Worm (Caenorhabditis elegans) whole organism, young adult: ENCODE measurements around the gene her-1.

ENCODE experiments used
- B0035.1 ChIP-seq: sonication (generic microtip); optimal IDR thresholded peaks from 2 replicates; lab custom pipeline; 2016; ENCODE audit warnings: missing genetic modification characterization, mild to moderate bottlenecking, missing compliant biosample characterization, missing genotype, missing genetic modification reagents
- D2030.7 ChIP-seq: fragments of 200-800 bp; sonication (Bioruptor generic); IDR thresholded peaks from 2 replicates; pipeline ENCODE4 v1.3.6; 2022; ENCODE audit warnings: missing genetic modification reagents, missing genetic modification characterization, missing compliant biosample characterization
- F23B12.7 ChIP-seq: sonication (generic microtip); optimal IDR thresholded peaks from 2 replicates; lab custom pipeline; 2017; ENCODE audit warnings: missing genetic modification characterization, mild to moderate bottlenecking, missing compliant biosample characterization, antibody characterized with exemption, moderate library complexity; ENCODE audit not compliant: insufficient read depth
- F55B11.4 ChIP-seq: sonication (generic microtip); optimal IDR thresholded peaks from 2 replicates; lab custom pipeline; 2016; ENCODE audit warnings: missing compliant biosample characterization, missing genetic modification characterization, borderline replicate concordance; ENCODE audit not compliant: insufficient read depth
- F57A8.1 ChIP-seq: fragments of 200-800 bp; sonication (Bioruptor generic); optimal IDR thresholded peaks from 2 replicates; lab custom pipeline; 2018; ENCODE audit warnings: mild to moderate bottlenecking, missing genetic modification characterization, moderate library complexity, missing compliant biosample characterization
- Y79H2A.3 ChIP-seq: fragments of 200-800 bp; sonication (Bioruptor generic); conservative IDR thresholded peaks from 2 replicates; pipeline ENCODE4 v1.3.6; 2022; ENCODE audit warnings: missing genetic modification reagents, missing genetic modification characterization, missing compliant biosample characterization
- ZK185.1 ChIP-seq: sonication (generic microtip); optimal IDR thresholded peaks from 2 replicates; lab custom pipeline; 2016; ENCODE audit warnings: mild to moderate bottlenecking, missing genetic modification characterization, missing compliant biosample characterization; ENCODE audit not compliant: poor library complexity, severe bottlenecking
- ama-1 ChIP-seq, 3 experiments: fragments of 150-350 bp in 1 of 3; sonication (generic microtip) in 2 of 3; optimal IDR thresholded peaks; 2 replicates each; lab custom pipeline; 2014 to 2018; ENCODE audit warnings: missing biosample characterization in 2 of 3, missing genetic modification characterization in 2 of 3, missing genetic modification reagents in 2 of 3
- attf-6 ChIP-seq: fragments of 200-800 bp; sonication (Bioruptor generic); IDR thresholded peaks from 2 replicates; pipeline ENCODE4 v1.3.6; 2022; ENCODE audit warnings: missing genetic modification reagents, missing genetic modification characterization, missing compliant biosample characterization
- ccch-3 ChIP-seq: fragments of 200-800 bp; sonication (Bioruptor generic); optimal IDR thresholded peaks from 2 replicates; lab custom pipeline; 2018; ENCODE audit warnings: mild to moderate bottlenecking, missing genetic modification characterization, missing compliant biosample characterization
- cebp-1 ChIP-seq, 2 experiments: fragments of 200-800 bp in 1 of 2; sonication (Bioruptor generic) in 1 of 2; sonication (generic microtip) in 1 of 2; IDR thresholded peaks in 1 of 2; optimal IDR thresholded peaks in 1 of 2; 2 replicates each; pipeline versions ENCODE4 v1.3.6 to Lab custom; 2017 to 2022; ENCODE audit warnings: missing compliant biosample characterization in 2 of 2, missing genetic modification characterization in 2 of 2, mild to moderate bottlenecking in 1 of 2, missing genetic modification reagents in 1 of 2, moderate library complexity in 1 of 2
- ceh-27 ChIP-seq: fragments of 200-800 bp; sonication (Bioruptor generic); optimal IDR thresholded peaks from 2 replicates; lab custom pipeline; 2018; ENCODE audit warnings: mild to moderate bottlenecking, missing genetic modification characterization, moderate library complexity, missing compliant biosample characterization
- ceh-91 ChIP-seq: fragments of 200-800 bp; sonication (Bioruptor generic); IDR thresholded peaks from 2 replicates; pipeline ENCODE4 v1.3.6; 2022; ENCODE audit warnings: missing genetic modification reagents, missing genetic modification characterization, missing compliant biosample characterization
- chd-7 ChIP-seq: sonication (generic microtip); optimal IDR thresholded peaks from 2 replicates; lab custom pipeline; 2016; ENCODE audit warnings: mild to moderate bottlenecking, missing genetic modification characterization, moderate library complexity, missing compliant biosample characterization
- dpff-1 ChIP-seq: sonication (generic microtip); optimal IDR thresholded peaks from 2 replicates; lab custom pipeline; 2017; ENCODE audit warnings: mild to moderate bottlenecking, missing genetic modification characterization, missing compliant biosample characterization
- dpl-1 ChIP-seq: fragments of 150-350 bp; optimal IDR thresholded peaks from 2 replicates; lab custom pipeline; 2014; ENCODE audit warnings: missing biosample characterization, missing genetic modification reagents, missing genetic modification characterization
- egl-44 ChIP-seq: fragments of 200-800 bp; sonication (Bioruptor generic); IDR thresholded peaks from 2 replicates; pipeline ENCODE4 v1.3.6; 2022; ENCODE audit warnings: missing genetic modification reagents, missing genetic modification characterization, missing compliant biosample characterization
- ekl-4 ChIP-seq: fragments of 200-800 bp; sonication (Bioruptor generic); IDR thresholded peaks from 2 replicates; pipeline ENCODE4 v1.3.6; 2022; ENCODE audit warnings: missing genetic modification reagents, missing genetic modification characterization, missing compliant biosample characterization
- ets-4 ChIP-seq: fragments of 200-800 bp; sonication (Bioruptor generic); optimal IDR thresholded peaks from 2 replicates; lab custom pipeline; 2018; ENCODE audit warnings: mild to moderate bottlenecking, missing genetic modification characterization, missing compliant biosample characterization
- fkh-3 ChIP-seq: sonication (generic microtip); optimal IDR thresholded peaks from 2 replicates; lab custom pipeline; 2016; ENCODE audit warnings: mild to moderate bottlenecking, missing genetic modification characterization, missing compliant biosample characterization
- hmg-1.2 ChIP-seq: fragments of 200-800 bp; sonication (Bioruptor generic); IDR thresholded peaks from 2 replicates; pipeline ENCODE4 v1.3.6; 2022; ENCODE audit warnings: missing genetic modification reagents, missing genetic modification characterization, missing compliant biosample characterization
- hsf-1 ChIP-seq: fragments of 200-800 bp; sonication (Bioruptor generic); IDR thresholded peaks from 2 replicates; pipeline ENCODE4 v1.3.6; 2022; ENCODE audit warnings: missing genetic modification reagents, missing genetic modification characterization, missing compliant biosample characterization
- let-526 ChIP-seq: fragments of 200-800 bp; sonication (Bioruptor generic); IDR thresholded peaks from 2 replicates; pipeline ENCODE4 v1.3.6; 2022; ENCODE audit warnings: missing genetic modification reagents, missing genetic modification characterization, missing compliant biosample characterization
- lin-40 ChIP-seq: sonication (generic microtip); optimal IDR thresholded peaks from 2 replicates; lab custom pipeline; 2016; ENCODE audit warnings: missing genetic modification characterization, mild to moderate bottlenecking, missing compliant biosample characterization, missing genotype, missing genetic modification reagents
- lsy-27 ChIP-seq: sonication (generic microtip); optimal IDR thresholded peaks from 2 replicates; lab custom pipeline; 2017; ENCODE audit warnings: missing genetic modification characterization, mild to moderate bottlenecking, missing compliant biosample characterization, antibody characterized with exemption, missing genotype, borderline replicate concordance; ENCODE audit not compliant: insufficient read depth
- madf-10 ChIP-seq: sonication (generic microtip); optimal IDR thresholded peaks from 2 replicates; lab custom pipeline; 2016; ENCODE audit warnings: mild to moderate bottlenecking, missing genetic modification characterization, missing compliant biosample characterization
- mes-4 ChIP-seq: sonication (generic microtip); optimal IDR thresholded peaks from 2 replicates; lab custom pipeline; 2016; ENCODE audit warnings: missing genotype, missing genetic modification characterization, missing compliant biosample characterization
- mxl-1 ChIP-seq: sonication (generic microtip); optimal IDR thresholded peaks from 2 replicates; lab custom pipeline; 2016; ENCODE audit warnings: missing genetic modification characterization, missing compliant biosample characterization
- nfya-1 ChIP-seq: sonication (generic microtip); optimal IDR thresholded peaks from 2 replicates; lab custom pipeline; 2017; ENCODE audit warnings: antibody characterized with exemption, missing compliant biosample characterization, missing genetic modification characterization, borderline replicate concordance; ENCODE audit not compliant: insufficient read depth
- nhr-27 ChIP-seq: fragments of 200-800 bp; sonication (Bioruptor generic); optimal IDR thresholded peaks from 2 replicates; lab custom pipeline; 2018; ENCODE audit warnings: mild to moderate bottlenecking, missing genetic modification characterization, moderate library complexity, missing compliant biosample characterization
- nhr-80 ChIP-seq: sonication (generic microtip); optimal IDR thresholded peaks from 2 replicates; lab custom pipeline; 2016; ENCODE audit warnings: missing genetic modification characterization, missing compliant biosample characterization
- pha-4 ChIP-seq: fragments of 150-350 bp; sonication (generic microtip); optimal IDR thresholded peaks from 2 replicates; lab custom pipeline; 2014; ENCODE audit warnings: missing biosample characterization, missing genetic modification reagents, missing genetic modification characterization
- repo-1 ChIP-seq: sonication (generic microtip); optimal IDR thresholded peaks from 2 replicates; lab custom pipeline; 2017; ENCODE audit warnings: mild to moderate bottlenecking, missing genetic modification characterization, missing compliant biosample characterization
- snpc-1.3 ChIP-seq: sonication (generic microtip); optimal IDR thresholded peaks from 2 replicates; lab custom pipeline; 2017; ENCODE audit warnings: missing genetic modification characterization, mild to moderate bottlenecking, missing compliant biosample characterization, antibody characterized with exemption, moderate library complexity, missing genotype, missing genetic modification reagents; ENCODE audit not compliant: insufficient read depth
- tbx-9 ChIP-seq: sonication (generic microtip); optimal IDR thresholded peaks from 2 replicates; lab custom pipeline; 2016; ENCODE audit warnings: borderline replicate concordance, missing genetic modification characterization, inconsistent platforms, missing compliant biosample characterization
- unc-62 ChIP-seq: fragments of 150-350 bp; optimal IDR thresholded peaks from 2 replicates; lab custom pipeline; 2014; ENCODE audit warnings: missing biosample characterization, missing genetic modification reagents, missing genetic modification characterization
- ztf-25 ChIP-seq: fragments of 200-800 bp; sonication (Bioruptor generic); IDR thresholded peaks from 2 replicates; pipeline ENCODE4 v1.3.6; 2022; ENCODE audit warnings: missing genetic modification reagents, missing genetic modification characterization, missing compliant biosample characterization
- ztf-26 ChIP-seq: sonication (generic microtip); optimal IDR thresholded peaks from 2 replicates; lab custom pipeline; 2017; ENCODE audit warnings: missing genetic modification characterization, missing compliant biosample characterization
- ztf-6 ChIP-seq: fragments of 200-800 bp; sonication (Bioruptor generic); IDR thresholded peaks from 2 replicates; pipeline ENCODE4 v1.3.6; 2022; ENCODE audit warnings: missing genetic modification reagents, missing genetic modification characterization, missing compliant biosample characterization

Gene her-1

DNA sequence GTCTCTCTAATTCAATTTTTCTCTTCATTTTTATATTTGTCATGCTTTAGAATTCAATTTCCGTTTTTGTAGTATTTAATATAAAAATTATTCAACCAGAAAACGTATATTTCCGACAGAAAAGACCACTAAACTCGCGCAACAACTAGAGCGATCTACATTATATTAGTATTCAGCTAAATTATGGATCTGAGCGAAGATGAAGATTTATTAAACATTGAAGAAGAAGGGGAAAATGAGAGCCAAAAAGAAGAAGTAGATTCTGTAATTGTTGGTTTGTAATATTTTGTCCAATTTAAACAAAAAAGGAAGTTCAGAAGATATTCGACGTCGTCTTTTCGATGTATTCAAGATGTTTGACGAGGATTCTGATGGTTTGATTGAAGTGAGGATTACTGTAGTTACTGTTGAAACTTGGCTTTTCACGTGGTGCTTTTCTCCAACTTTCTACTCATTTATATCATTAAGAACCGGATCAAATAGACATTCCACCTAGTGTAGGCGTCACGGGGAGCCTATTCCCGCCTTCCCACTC, 37.2 kb downstream of the her-1 start, which contains the start of gene cal-7:
Gene cal-7 (plus strand): TSS at position 184 of the 535 bp plus-strand sequence.
- TF ChIP-seq attf-6 (GFP tag; lab: Robert Waterston, UW) (no peak), repo-1 (tag; lab: Kevin White, UChicago) (peak; percentile 53), ztf-6 (GFP tag; lab: Robert Waterston, UW) (no peak), ets-4 (no peak), F55B11.4 (no peak), tbx-9 (tag; lab: Kevin White, UChicago) (no peak), pha-4 (tag; lab: Kevin White, UChicago) (no peak), ekl-4 (GFP tag; lab: Robert Waterston, UW) (0 out of 2 replicates have a peak, but pooled peaks have one; percentile 29), ama-1 (optimal IDR thresholded peaks at IDR 0.05; lab: Kevin White, UChicago) (no peak), ama-1 (GFP tag; optimal IDR thresholded peaks at IDR 0.05; lab: Kevin White, UChicago) (peak in 1 of 2 experiments; percentile 61), F57A8.1 (no peak), chd-7 (tag; lab: Kevin White, UChicago) (peak; percentile 24), Y79H2A.3 (GFP tag; lab: Robert Waterston, UW) (no peak), nhr-27 (tag; lab: Kevin White, UChicago) (no peak), mxl-1 (no peak), let-526 (no peak), ztf-26 (peak; percentile 55), mes-4 (no peak), ceh-27 (no peak), dpl-1 (GFP tag; lab: Kevin White, UChicago) (no peak), lin-40 (tag; lab: Kevin White, UChicago) (peak; percentile 18), lsy-27 (tag; lab: Kevin White, UChicago) (no peak), unc-62 (GFP tag; lab: Kevin White, UChicago) (no peak), egl-44 (GFP tag; lab: Robert Waterston, UW) (no peak), hsf-1 (GFP tag; lab: Robert Waterston, UW) (no peak), snpc-1.3 (tag; lab: Kevin White, UChicago) (no peak), ceh-91 (0 out of 2 replicates have a peak, but pooled peaks have one; percentile 11), F23B12.7 (tag; lab: Kevin White, UChicago) (no peak), madf-10 (tag; lab: Kevin White, UChicago) (no peak), hmg-1.2 (GFP tag; lab: Robert Waterston, UW) (no peak), ccch-3 (GFP tag; lab: Kevin White, UChicago) (no peak), ztf-25 (GFP tag; lab: Robert Waterston, UW) (no peak), fkh-3 (tag; lab: Kevin White, UChicago) (no peak), ZK185.1 (peak; percentile 15), D2030.7 (no peak), cebp-1 (GFP tag; IDR thresholded peaks at IDR 0.05; lab: Robert Waterston, UW) (no peak), cebp-1 (tag; optimal IDR thresholded peaks at IDR 0.05; lab: Kevin White, UChicago) (no peak), dpff-1 (tag; lab: Kevin White, UChicago) (peak; percentile 3)
- TF ChIP-seq, all 124 proteins: peak for 9

ce11 chrV:9737287-9737686, 40.5 kb downstream of the her-1 start, which contains the start of gene aqp-4:
Gene aqp-4, plus strand, starts transcription at chrV:9737556.
- TF ChIP-seq B0035.1 (tag; lab: Kevin White, UChicago) (no peak), nfya-1 (tag; lab: Kevin White, UChicago) (no peak), nhr-80 (tag; lab: Kevin White, UChicago) (peak; percentile 64)
